Worm (Caenorhabditis elegans): ENCODE results near the gene srv-8.

Gene srv-8

ce11 chrV:13377130-13377529 lies 43.4 kb downstream of the srv-8 start:
- TF ChIP-seq lsl-1 (GFP tag; optimal IDR thresholded peaks at IDR 0.05) (no peak), Y95B8A.8 (GFP tag; IDR thresholded peaks at IDR 0.05) (0 out of 2 replicates have a peak, but pooled peaks have one; percentile 62), snpc-4 (GFP tag; optimal IDR thresholded peaks at IDR 0.05) (no peak), snpc-4 (tag; optimal IDR thresholded peaks at IDR 0.05) (peak in 1 of 4 experiments; percentile 9), dox-1 (GFP tag; IDR thresholded peaks at IDR 0.05) (0 out of 2 replicates have a peak, but pooled peaks have one; percentile 24), let-607 (tag; optimal IDR thresholded peaks at IDR 0.05) (peak; percentile 79 to 91), nhr-80 (tag; optimal IDR thresholded peaks at IDR 0.05) (peak; percentile 91), hmg-1.2 (GFP tag; IDR thresholded peaks at IDR 0.05) (no peak), cebp-1 (GFP tag; IDR thresholded peaks at IDR 0.05) (no peak), cebp-1 (tag; optimal IDR thresholded peaks at IDR 0.05) (peak; percentile 48), atf-7 (tag; optimal IDR thresholded peaks at IDR 0.05) (peak; percentile 67), B0035.1 (tag; optimal IDR thresholded peaks at IDR 0.05) (no peak)

- no peak for TF ChIP-seq cebp-1 (GFP tag; IDR thresholded peaks at IDR 0.05)
- TF ChIP-seq cebp-1 (tag; optimal IDR thresholded peaks at IDR 0.05), result peak; percentile 19
- no peak for TF ChIP-seq hmg-1.2 (GFP tag; IDR thresholded peaks at IDR 0.05)
Measured at ce11 chrV:13375861-13376260, 44.7 kb downstream of the srv-8 start.

- TF ChIP-seq dox-1 (GFP tag; IDR thresholded peaks at IDR 0.05) (peak; percentile 50; the same call in 1 of the 2 replicates), rpc-1 (optimal IDR thresholded peaks at IDR 0.05) (no peak), rpc-1 (tag; optimal IDR thresholded peaks at IDR 0.05) (no peak), nhr-80 (tag; optimal IDR thresholded peaks at IDR 0.05) (peak; percentile 17), C17E4.6 (GFP tag; IDR thresholded peaks at IDR 0.05) (no peak), egrh-3 (GFP tag; IDR thresholded peaks at IDR 0.05) (peak; percentile 63), tlf-1 (GFP tag; optimal IDR thresholded peaks at IDR 0.05) (no peak), zfh-2 (GFP tag; conservative IDR thresholded peaks at IDR 0.05) (peak; percentile 89), him-1 (tag; optimal IDR thresholded peaks at IDR 0.05) (no peak)
Measured at ce11 chrV:13374532-13374931, 46.0 kb downstream of the srv-8 start.

ce11 chrV:13373643-13374042 lies 46.9 kb downstream of the srv-8 start:
- TF ChIP-seq atf-7 (tag; optimal IDR thresholded peaks at IDR 0.05), result peak; percentile 41
- 0 out of 2 replicates have a peak, but pooled peaks have one; percentile 25 for TF ChIP-seq egl-44 (GFP tag; IDR thresholded peaks at IDR 0.05)
- TF ChIP-seq F39B2.1 (GFP tag; IDR thresholded peaks at IDR 0.05), result no peak
- no peak for TF ChIP-seq cebp-1 (GFP tag; IDR thresholded peaks at IDR 0.05)
- peak; percentile 21 for TF ChIP-seq cebp-1 (tag; optimal IDR thresholded peaks at IDR 0.05)
- TF ChIP-seq nfya-1 (tag; optimal IDR thresholded peaks at IDR 0.05; ENCODE audit: borderline replicate concordance, insufficient read depth), result no peak
- TF ChIP-seq madf-10 (tag; optimal IDR thresholded peaks at IDR 0.05), result peak; percentile 6
- no peak for TF ChIP-seq ceh-79 (tag; optimal IDR thresholded peaks at IDR 0.05)
- peak; percentile 86 for TF ChIP-seq nhr-80 (tag; optimal IDR thresholded peaks at IDR 0.05)
- TF ChIP-seq Y67H2A.10 (GFP tag; conservative IDR thresholded peaks at IDR 0.05), result no peak

- TF ChIP-seq nhr-80 (tag; optimal IDR thresholded peaks at IDR 0.05), result peak; percentile 97
- peak; percentile 50; the same call in 1 of the 2 replicates for TF ChIP-seq zfh-2 (GFP tag; conservative IDR thresholded peaks at IDR 0.05)
- no peak for TF ChIP-seq cebp-1 (GFP tag; IDR thresholded peaks at IDR 0.05)
- peak; percentile 13 for TF ChIP-seq cebp-1 (tag; optimal IDR thresholded peaks at IDR 0.05)
- TF ChIP-seq egl-44 (GFP tag; IDR thresholded peaks at IDR 0.05), result 0 out of 2 replicates have a peak, but pooled peaks have one; percentile 59
- no peak for TF ChIP-seq F22D6.2 (tag; optimal IDR thresholded peaks at IDR 0.05)
- peak; percentile 64 for TF ChIP-seq dox-1 (GFP tag; IDR thresholded peaks at IDR 0.05)
- peak; percentile 52 for TF ChIP-seq ztf-22 (GFP tag; optimal IDR thresholded peaks at IDR 0.05)
- no peak for TF ChIP-seq F57C9.4 (tag; optimal IDR thresholded peaks at IDR 0.05)
Measured at ce11 chrV:13372821-13373220, 47.7 kb downstream of the srv-8 start.

- TF ChIP-seq ztf-26 (tag; optimal IDR thresholded peaks at IDR 0.05) (peak; percentile 48), F37B4.10 (GFP tag; IDR thresholded peaks at IDR 0.05) (no peak), ztf-28 (GFP tag; IDR thresholded peaks at IDR 0.05) (no peak), cebp-1 (GFP tag; IDR thresholded peaks at IDR 0.05) (no peak), cebp-1 (tag; optimal IDR thresholded peaks at IDR 0.05) (peak; percentile 81), ceh-27 (GFP tag; optimal IDR thresholded peaks at IDR 0.05) (peak; percentile 64), lin-40 (tag; optimal IDR thresholded peaks at IDR 0.05) (peak; percentile 49), aptf-3 (GFP tag; IDR thresholded peaks at IDR 0.05) (no peak), attf-6 (GFP tag; IDR thresholded peaks at IDR 0.05) (no peak), lin-26 (GFP tag; IDR thresholded peaks at IDR 0.05) (peak; percentile 21; the same call in 1 of the 2 replicates)
Measured at ce11 chrV:13371336-13371735, 49.2 kb downstream of the srv-8 start.
